4 fruit fly cellular contexts compared by ENCODE assay signal in genomic region chr3R:24285423-24285822, dm6.
A peak's percentile ranks its signal among the peaks of the same experiment; 100 is the strongest.
TF ChIP-seq lines count a peak whose summit lies in the region.

No protein-coding gene starts in this region.

- TF ChIP-seq CTCF in whole organism, embryonic (GFP tag; optimal IDR thresholded peaks at IDR 0.05; lab: Kevin White, UChicago), result no peak

TF ChIP-seq in whole organism, adult, 20 proteins besides CTCF, POLR2A, EP300 and RAD21:
- TF ChIP-seq cic (GFP tag; optimal IDR thresholded peaks at IDR 0.05; lab: Kevin White, UChicago), result peak; percentile 52
- TF ChIP-seq cnc (optimal IDR thresholded peaks at IDR 0.05; lab: Kevin White, UChicago), result no peak
- TF ChIP-seq bab1 (GFP tag; optimal IDR thresholded peaks at IDR 0.05; lab: Kevin White, UChicago), result no peak
- no peak for TF ChIP-seq Crg-1 (GFP tag; optimal IDR thresholded peaks at IDR 0.05; lab: Kevin White, UChicago)
- TF ChIP-seq toe (GFP tag; optimal IDR thresholded peaks at IDR 0.05; lab: Kevin White, UChicago), result no peak
- no peak for TF ChIP-seq kay (GFP tag; lab: Kevin White, UChicago; ENCODE audit: borderline replicate concordance)
- no peak for TF ChIP-seq CG7101 (tag; optimal IDR thresholded peaks at IDR 0.05; lab: Kevin White, UChicago)
- TF ChIP-seq CG12768 (GFP tag; optimal IDR thresholded peaks at IDR 0.05; lab: Kevin White, UChicago), result no peak

TF ChIP-seq in whole organism, embryonic, 481 proteins besides CTCF, POLR2A, EP300 and RAD21:
- TF ChIP-seq nom (GFP tag; optimal IDR thresholded peaks at IDR 0.05; lab: Kevin White, UChicago) (peak; percentile 23), Antp (GFP tag; optimal IDR thresholded peaks at IDR 0.05; lab: Kevin White, UChicago) (no peak), sug (tag; optimal IDR thresholded peaks at IDR 0.05; lab: Kevin White, UChicago) (peak; percentile 53), CG15514 (GFP tag; optimal IDR thresholded peaks at IDR 0.05; lab: Kevin White, UChicago) (peak; percentile 35)

TF ChIP-seq in whole organism, prepupa, 60 proteins besides CTCF, POLR2A, EP300 and RAD21:
- TF ChIP-seq CG16779 (tag; optimal IDR thresholded peaks at IDR 0.05; lab: Kevin White, UChicago), result no peak
- no peak for TF ChIP-seq Blimp-1 (GFP tag; optimal IDR thresholded peaks at IDR 0.05; lab: Kevin White, UChicago)
- no peak for TF ChIP-seq CG11762 (GFP tag; optimal IDR thresholded peaks at IDR 0.05; lab: Kevin White, UChicago; ENCODE audit: insufficient read depth)
- peak in 1 of 2 experiments; percentile 42 for TF ChIP-seq ss (GFP tag; optimal IDR thresholded peaks at IDR 0.05; lab: Kevin White, UChicago)
- TF ChIP-seq CG6276 (GFP tag; optimal IDR thresholded peaks at IDR 0.05; lab: Kevin White, UChicago), result no peak
- TF ChIP-seq svp (GFP tag; lab: Kevin White, UChicago), result peak; percentile 96
- TF ChIP-seq CG1621 (tag; optimal IDR thresholded peaks at IDR 0.05; lab: Kevin White, UChicago), result peak; percentile 11
- no peak for TF ChIP-seq Sox102F (GFP tag; optimal IDR thresholded peaks at IDR 0.05; lab: Kevin White, UChicago)
- TF ChIP-seq Sox14 (GFP tag; optimal IDR thresholded peaks at IDR 0.05; lab: Kevin White, UChicago), result no peak
- TF ChIP-seq Eip78C (GFP tag; lab: Kevin White, UChicago), result peak; percentile 20
- peak; percentile 5 for TF ChIP-seq dsx (GFP tag; optimal IDR thresholded peaks at IDR 0.05; lab: Kevin White, UChicago; ENCODE audit: poor library complexity, severe bottlenecking)

TF ChIP-seq in whole organism, pupa, 21 proteins besides CTCF, POLR2A, EP300 and RAD21:
- TF ChIP-seq rn (GFP tag; IDR thresholded peaks at IDR 0.05; lab: Robert Waterston, UW) (no peak), Pif1B (GFP tag; optimal IDR thresholded peaks at IDR 0.05; lab: Kevin White, UChicago) (no peak), CG14655 (GFP tag; optimal IDR thresholded peaks at IDR 0.05; lab: Kevin White, UChicago) (no peak), EcR (GFP tag; optimal IDR thresholded peaks at IDR 0.05; lab: Kevin White, UChicago) (peak; percentile 93), Snoo (tag; optimal IDR thresholded peaks at IDR 0.05; lab: Kevin White, UChicago) (no peak), CG13204 (GFP tag; optimal IDR thresholded peaks at IDR 0.05; lab: Kevin White, UChicago) (peak; percentile 29), Ets98B (GFP tag; IDR thresholded peaks at IDR 0.05; lab: Robert Waterston, UW) (peak; percentile 14; the same call in 1 of the 2 replicates), CG34367 (tag; optimal IDR thresholded peaks at IDR 0.05; lab: Kevin White, UChicago) (no peak), CG17806 (tag; optimal IDR thresholded peaks at IDR 0.05; lab: Kevin White, UChicago) (no peak), CG12605 (GFP tag; IDR thresholded peaks at IDR 0.05; lab: Robert Waterston, UW) (no peak), CG8301 (tag; optimal IDR thresholded peaks at IDR 0.05; lab: Kevin White, UChicago) (no peak), fd96Ca (GFP tag; IDR thresholded peaks at IDR 0.05; lab: Robert Waterston, UW) (no peak), CG9948 (tag; optimal IDR thresholded peaks at IDR 0.05; lab: Kevin White, UChicago) (no peak), D1 (tag; optimal IDR thresholded peaks at IDR 0.05; lab: Kevin White, UChicago) (no peak), Pif1A (GFP tag; optimal IDR thresholded peaks at IDR 0.05; lab: Kevin White, UChicago) (no peak), CG10348 (GFP tag; IDR thresholded peaks at IDR 0.05; lab: Robert Waterston, UW) (no peak), gl (tag; optimal IDR thresholded peaks at IDR 0.05; lab: Kevin White, UChicago) (no peak)
